Worm (Caenorhabditis elegans) whole organism, L2 larva: ENCODE results near the gene praf-3.

Experiments used
- F13H6.1 ChIP-seq: sonication (generic microtip); optimal IDR thresholded peaks from 2 replicates; lab custom pipeline; 2016; ENCODE audit warnings: missing genetic modification characterization, missing compliant biosample characterization
- R02D3.7 ChIP-seq: fragments of 150-350 bp; optimal IDR thresholded peaks from 2 replicates; lab custom pipeline; 2014; ENCODE audit warnings: missing biosample characterization, missing genetic modification characterization
- Y55F3AM.14 ChIP-seq: fragments of 200-800 bp; sonication (Bioruptor generic); optimal IDR thresholded peaks from 2 replicates; lab custom pipeline; 2018; ENCODE audit warnings: mild to moderate bottlenecking, missing genetic modification characterization, missing compliant biosample characterization
- ZK546.5 ChIP-seq: sonication (generic microtip); optimal IDR thresholded peaks from 2 replicates; lab custom pipeline; 2017; ENCODE audit warnings: missing biosample characterization, missing genetic modification characterization
- alr-1 ChIP-seq: fragments of 150-350 bp; optimal IDR thresholded peaks from 2 replicates; lab custom pipeline; 2014; ENCODE audit warnings: missing biosample characterization, missing genetic modification characterization
- aly-2 ChIP-seq: fragments of 150-350 bp; optimal IDR thresholded peaks from 2 replicates; lab custom pipeline; 2014; ENCODE audit warnings: missing biosample characterization, missing genetic modification characterization
- ama-1 ChIP-seq: fragments of 150-350 bp; optimal IDR thresholded peaks from 2 replicates; lab custom pipeline; 2018; ENCODE audit warnings: inconsistent platforms
- blmp-1 ChIP-seq: sonication (generic microtip); optimal IDR thresholded peaks from 2 replicates; lab custom pipeline; 2017; ENCODE audit warnings: missing genetic modification characterization, mild to moderate bottlenecking, missing compliant biosample characterization, antibody characterized with exemption, moderate library complexity; ENCODE audit not compliant: insufficient read depth
- ceh-16 ChIP-seq: fragments of 150-350 bp; optimal IDR thresholded peaks from 2 replicates; lab custom pipeline; 2014; ENCODE audit warnings: missing biosample characterization, missing genetic modification characterization
- ceh-82 ChIP-seq: fragments of 150-350 bp; optimal IDR thresholded peaks from 2 replicates; lab custom pipeline; 2014; ENCODE audit warnings: missing biosample characterization, missing genetic modification characterization
- crh-2 ChIP-seq: sonication (generic microtip); optimal IDR thresholded peaks from 2 replicates; lab custom pipeline; 2017; ENCODE audit warnings: missing biosample characterization, missing genetic modification characterization
- dmd-4 ChIP-seq: sonication (generic microtip); optimal IDR thresholded peaks from 2 replicates; lab custom pipeline; 2017; ENCODE audit warnings: missing biosample characterization, missing genetic modification characterization
- egl-27 ChIP-seq: sonication (generic microtip); optimal IDR thresholded peaks from 3 replicates; lab custom pipeline; 2017; ENCODE audit warnings: missing biosample characterization, missing genetic modification reagents, missing genetic modification characterization
- elt-1 ChIP-seq: fragments of 150-350 bp; optimal IDR thresholded peaks from 2 replicates; lab custom pipeline; 2014; ENCODE audit warnings: missing biosample characterization, missing genetic modification characterization
- elt-3 ChIP-seq: sonication (generic microtip); optimal IDR thresholded peaks from 2 replicates; lab custom pipeline; 2017; ENCODE audit warnings: missing biosample characterization, missing genetic modification characterization
- fos-1 ChIP-seq: fragments of 150-350 bp; optimal IDR thresholded peaks from 2 replicates; lab custom pipeline; 2014; ENCODE audit warnings: missing biosample characterization, missing genetic modification characterization
- gmeb-1 ChIP-seq: fragments of 150-350 bp; optimal IDR thresholded peaks from 2 replicates; lab custom pipeline; 2014; ENCODE audit warnings: missing biosample characterization, missing genetic modification characterization
- lin-11 ChIP-seq: fragments of 150-350 bp; sonication (generic microtip); optimal IDR thresholded peaks from 2 replicates; lab custom pipeline; 2014; ENCODE audit warnings: missing biosample characterization, missing genetic modification characterization, inconsistent platforms, mixed read lengths
- lin-13 ChIP-seq: fragments of 150-350 bp; optimal IDR thresholded peaks from 2 replicates; lab custom pipeline; 2014; ENCODE audit warnings: missing biosample characterization, missing genetic modification reagents, missing genetic modification characterization
- lin-39 ChIP-seq: fragments of 150-350 bp; optimal IDR thresholded peaks from 2 replicates; lab custom pipeline; 2014; ENCODE audit warnings: missing biosample characterization, missing genetic modification reagents, missing genetic modification characterization
- lsy-2 ChIP-seq, 2 experiments: fragments of 150-350 bp in 1 of 2; sonication (generic microtip) in 1 of 2; optimal IDR thresholded peaks; 2 replicates each; lab custom pipeline; 2014 to 2017; ENCODE audit warnings: missing biosample characterization in 2 of 2, missing genetic modification characterization in 2 of 2
- mab-5 ChIP-seq: fragments of 150-350 bp; optimal IDR thresholded peaks from 2 replicates; lab custom pipeline; 2014; ENCODE audit warnings: missing biosample characterization, missing genetic modification characterization
- mbf-1 ChIP-seq: sonication (generic microtip); optimal IDR thresholded peaks from 2 replicates; lab custom pipeline; 2017; ENCODE audit warnings: missing biosample characterization, missing genetic modification characterization
- mdl-1 ChIP-seq, 2 experiments: fragments of 150-350 bp in 1 of 2; sonication (generic microtip) in 1 of 2; optimal IDR thresholded peaks; 2 replicates each; lab custom pipeline; 2017; ENCODE audit warnings: missing biosample characterization in 2 of 2, missing genetic modification characterization in 2 of 2
- nhr-11 ChIP-seq: fragments of 150-350 bp; optimal IDR thresholded peaks from 2 replicates; lab custom pipeline; 2014; ENCODE audit warnings: missing biosample characterization, missing genetic modification characterization
- nhr-12 ChIP-seq: fragments of 150-350 bp; optimal IDR thresholded peaks from 2 replicates; lab custom pipeline; 2014; ENCODE audit warnings: missing biosample characterization, missing genetic modification characterization
- nhr-129 ChIP-seq: fragments of 150-350 bp; optimal IDR thresholded peaks from 2 replicates; lab custom pipeline; 2014; ENCODE audit warnings: missing biosample characterization, missing genetic modification characterization
- nhr-21 ChIP-seq: fragments of 150-350 bp; optimal IDR thresholded peaks from 2 replicates; lab custom pipeline; 2014; ENCODE audit warnings: missing biosample characterization, missing genetic modification characterization
- nhr-23 ChIP-seq: fragments of 150-350 bp; optimal IDR thresholded peaks from 2 replicates; lab custom pipeline; 2014; ENCODE audit warnings: missing biosample characterization, missing genetic modification reagents, missing genetic modification characterization
- nhr-237 ChIP-seq: fragments of 150-350 bp; optimal IDR thresholded peaks from 2 replicates; lab custom pipeline; 2014; ENCODE audit warnings: missing biosample characterization, missing genetic modification characterization
- nhr-25 ChIP-seq: fragments of 150-350 bp; sonication (generic microtip); optimal IDR thresholded peaks from 3 replicates; lab custom pipeline; 2014; ENCODE audit warnings: missing biosample characterization, missing genetic modification characterization
- nhr-6 ChIP-seq: fragments of 150-350 bp; optimal IDR thresholded peaks from 2 replicates; lab custom pipeline; 2014; ENCODE audit warnings: missing biosample characterization, missing genetic modification characterization
- nhr-77 ChIP-seq: fragments of 150-350 bp; optimal IDR thresholded peaks from 2 replicates; lab custom pipeline; 2014; ENCODE audit warnings: missing biosample characterization, missing genetic modification characterization
- peb-1 ChIP-seq: fragments of 150-350 bp; optimal IDR thresholded peaks from 2 replicates; lab custom pipeline; 2014; ENCODE audit warnings: missing biosample characterization, missing genetic modification characterization
- sem-4 ChIP-seq: fragments of 150-350 bp; optimal IDR thresholded peaks from 2 replicates; lab custom pipeline; 2014; ENCODE audit warnings: missing biosample characterization, missing genetic modification reagents, missing genetic modification characterization
- skn-1 ChIP-seq: sonication (generic microtip); optimal IDR thresholded peaks from 2 replicates; lab custom pipeline; 2017; ENCODE audit warnings: missing biosample characterization, missing genetic modification characterization
- sma-3 ChIP-seq: sonication (generic microtip); optimal IDR thresholded peaks from 2 replicates; lab custom pipeline; 2016; ENCODE audit warnings: missing genetic modification reagents, missing genetic modification characterization, missing compliant biosample characterization
- snpc-4 ChIP-seq: fragments of 150-350 bp; optimal IDR thresholded peaks from 2 replicates; lab custom pipeline; 2014; ENCODE audit warnings: missing biosample characterization, missing genetic modification characterization
- unc-39 ChIP-seq: fragments of 150-350 bp; optimal IDR thresholded peaks from 2 replicates; lab custom pipeline; 2014; ENCODE audit warnings: missing biosample characterization, missing genetic modification characterization
- unc-55 ChIP-seq: fragments of 150-350 bp; sonication (generic microtip); optimal IDR thresholded peaks from 3 replicates; lab custom pipeline; 2014; ENCODE audit warnings: missing biosample characterization, missing genetic modification reagents, missing genetic modification characterization
- unc-62 ChIP-seq: fragments of 150-350 bp; optimal IDR thresholded peaks from 2 replicates; lab custom pipeline; 2014; ENCODE audit warnings: missing biosample characterization, missing genetic modification reagents, missing genetic modification characterization
- zag-1 ChIP-seq: fragments of 150-350 bp; optimal IDR thresholded peaks from 2 replicates; lab custom pipeline; 2014; ENCODE audit warnings: missing biosample characterization, missing genetic modification characterization
- ztf-1 ChIP-seq: fragments of 200-800 bp; sonication (Bioruptor generic); conservative IDR thresholded peaks from 2 replicates; pipeline ENCODE4 v1.3.6; 2022; ENCODE audit warnings: missing genetic modification characterization, missing compliant biosample characterization
- ztf-11 ChIP-seq: sonication (generic microtip); optimal IDR thresholded peaks from 2 replicates; lab custom pipeline; 2017; ENCODE audit warnings: missing biosample characterization, missing genetic modification characterization
- ztf-4 ChIP-seq: fragments of 150-350 bp; optimal IDR thresholded peaks from 2 replicates; lab custom pipeline; 2014; ENCODE audit warnings: missing biosample characterization, missing genetic modification characterization

The praf-3 gene

ce11 chrIV:8397814-8398213, 18.0 kb downstream of the praf-3 start:
- no peak for TF ChIP-seq nhr-6
- no peak for TF ChIP-seq F13H6.1 (tag; lab: Kevin White, UChicago)
- no peak for TF ChIP-seq ama-1 (lab: Kevin White, UChicago)
- TF ChIP-seq ztf-1 (GFP tag; lab: Robert Waterston, UW) = no peak
- no peak for TF ChIP-seq nhr-11 (tag; lab: Kevin White, UChicago)
- TF ChIP-seq ceh-82 (tag; lab: Kevin White, UChicago) = no peak
- TF ChIP-seq nhr-237 (tag; lab: Kevin White, UChicago) = no peak
- no peak for TF ChIP-seq elt-3 (tag; lab: Kevin White, UChicago)
- no peak for TF ChIP-seq nhr-129
- TF ChIP-seq skn-1 (tag; lab: Kevin White, UChicago) = no peak
- TF ChIP-seq ceh-16 (tag; lab: Kevin White, UChicago) = no peak
- no peak for TF ChIP-seq nhr-25 (tag; lab: Kevin White, UChicago)
- no peak for TF ChIP-seq sem-4 (tag; lab: Kevin White, UChicago)
- no peak for TF ChIP-seq crh-2 (tag; lab: Kevin White, UChicago)

- no peak for TF ChIP-seq unc-39 (tag; lab: Kevin White, UChicago)
- TF ChIP-seq snpc-4 (tag; lab: Kevin White, UChicago) = no peak
- no peak for TF ChIP-seq dmd-4
- no peak for TF ChIP-seq alr-1 (tag; lab: Kevin White, UChicago)
- TF ChIP-seq nhr-11 (tag; lab: Kevin White, UChicago) = no peak
- no peak for TF ChIP-seq nhr-25 (tag; lab: Kevin White, UChicago)
- TF ChIP-seq gmeb-1 = no peak
- no peak for TF ChIP-seq aly-2 (tag; lab: Kevin White, UChicago)
- no peak for TF ChIP-seq ama-1 (lab: Kevin White, UChicago)
- TF ChIP-seq peb-1 (tag; lab: Kevin White, UChicago) = no peak
- no peak for TF ChIP-seq Y55F3AM.14 (GFP tag; lab: Kevin White, UChicago)
- TF ChIP-seq fos-1 = no peak
- no peak for TF ChIP-seq egl-27 (tag; lab: Kevin White, UChicago)
- TF ChIP-seq sma-3 = no peak
Observed at ce11 chrIV:8420961-8421360, 41.2 kb downstream of the praf-3 start, which contains the start of gene M116.5. Gene M116.5, minus strand, starts transcription at chrIV:8421061.

DNA sequence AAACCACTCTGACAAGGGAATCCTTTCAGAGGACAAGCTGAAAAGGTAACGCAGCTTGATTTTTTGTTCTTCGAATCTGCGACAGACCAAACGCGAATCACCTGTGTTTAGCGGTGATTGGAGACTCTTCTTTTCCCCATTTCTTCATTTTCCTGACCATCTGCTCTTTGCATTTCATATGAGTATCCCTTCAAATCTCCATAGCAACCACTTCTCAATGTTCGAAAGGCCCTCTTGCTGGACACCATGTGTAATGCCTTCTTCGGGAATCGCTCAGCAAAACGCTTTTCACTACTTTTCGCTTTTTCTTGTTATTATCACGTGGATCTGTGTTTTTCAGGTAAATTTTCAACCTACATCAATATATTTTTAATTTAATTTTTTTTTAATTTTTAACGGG, 46.8 kb downstream of the praf-3 start, which contains the start of the genes T26A8.3 and tmem-231:
Gene T26A8.3, minus strand, starts transcription at position 101 of the 400 bp plus-strand sequence.
Gene tmem-231, plus strand, starts transcription at position 249 of the 400 bp plus-strand sequence.
- TF ChIP-seq sem-4 (tag; lab: Kevin White, UChicago) = no peak
- TF ChIP-seq peb-1 (tag; lab: Kevin White, UChicago) = no peak
- TF ChIP-seq nhr-129 = no peak
- TF ChIP-seq zag-1 (tag; lab: Kevin White, UChicago) = no peak
- no peak for TF ChIP-seq Y55F3AM.14 (GFP tag; lab: Kevin White, UChicago)
- TF ChIP-seq dmd-4 = no peak
- no peak for TF ChIP-seq nhr-25 (tag; lab: Kevin White, UChicago)
- no peak for TF ChIP-seq mab-5
- no peak for TF ChIP-seq skn-1 (tag; lab: Kevin White, UChicago)
- no peak for TF ChIP-seq nhr-11 (tag; lab: Kevin White, UChicago)
- TF ChIP-seq nhr-23 = no peak
- TF ChIP-seq mbf-1 (tag; lab: Kevin White, UChicago) = no peak
- TF ChIP-seq F13H6.1 (tag; lab: Kevin White, UChicago) = no peak
- no peak for TF ChIP-seq elt-1 (tag; lab: Kevin White, UChicago)
- TF ChIP-seq elt-3 (tag; lab: Kevin White, UChicago) = no peak
- no peak for TF ChIP-seq ZK546.5
- no peak for TF ChIP-seq lin-39 (tag; lab: Kevin White, UChicago)
- no peak for TF ChIP-seq ztf-11 (tag; lab: Kevin White, UChicago)
- TF ChIP-seq nhr-12 (tag; lab: Kevin White, UChicago) = no peak

- TF ChIP-seq mdl-1 (tag; optimal IDR thresholded peaks at IDR 0.05; lab: Kevin White, UChicago) (peak in 1 of 2 experiments; percentile 39), snpc-4 (tag; lab: Kevin White, UChicago) (peak; percentile 99), egl-27 (tag; lab: Kevin White, UChicago) (peak; percentile 68), gmeb-1 (peak; percentile 77), aly-2 (tag; lab: Kevin White, UChicago) (no peak), mab-5 (peak; percentile 51), blmp-1 (tag; lab: Kevin White, UChicago) (peak; percentile 76), nhr-21 (tag; lab: Kevin White, UChicago) (peak; percentile 78), skn-1 (tag; lab: Kevin White, UChicago) (no peak), ama-1 (lab: Kevin White, UChicago) (peak; percentile 98), lsy-2 (tag; optimal IDR thresholded peaks at IDR 0.05; lab: Kevin White, UChicago) (peak; percentile 82 to 88), mbf-1 (tag; lab: Kevin White, UChicago) (no peak), unc-55 (GFP tag; lab: Kevin White, UChicago) (peak; percentile 61), lin-11 (tag; lab: Kevin White, UChicago) (peak; percentile 69), lin-13 (GFP tag; lab: Kevin White, UChicago) (peak; percentile 65), nhr-25 (tag; lab: Kevin White, UChicago) (peak; percentile 61), R02D3.7 (tag; lab: Kevin White, UChicago) (peak; percentile 39), ceh-16 (tag; lab: Kevin White, UChicago) (peak; percentile 45), ztf-4 (tag; lab: Kevin White, UChicago) (peak; percentile 46), unc-62 (GFP tag; lab: Kevin White, UChicago) (no peak), crh-2 (tag; lab: Kevin White, UChicago) (peak; percentile 72), nhr-77 (tag; lab: Kevin White, UChicago) (peak; percentile 18), ceh-82 (tag; lab: Kevin White, UChicago) (no peak), nhr-129 (peak; percentile 66), ZK546.5 (no peak), sem-4 (tag; lab: Kevin White, UChicago) (peak; percentile 44), Y55F3AM.14 (GFP tag; lab: Kevin White, UChicago) (peak; percentile 81)
Observed at ce11 chrIV:8428492-8428891, 48.7 kb downstream of the praf-3 start.
